In genomic region chrV:15002184-15002690, ce11 we compare ENCODE assay signal across 2 worm cellular contexts.
TF ChIP-seq lines count a peak whose summit lies in the region.

TSS of gene fib-1 (minus strand) at chrV:15002223.
TSS of gene mut-15 (plus strand) at chrV:15002543.

TF ChIP-seq in whole organism, L4 larva, 104 proteins besides CTCF, POLR2A, EP300 and RAD21 (continued from another document):
- TF ChIP-seq nhr-6 (tag; optimal IDR thresholded peaks at IDR 0.05; lab: Kevin White, UChicago) (peak; percentile 95), F26F4.8 (GFP tag; conservative IDR thresholded peaks at IDR 0.05; lab: Robert Waterston, UW) (no peak), saeg-2 (GFP tag; IDR thresholded peaks at IDR 0.05; lab: Robert Waterston, UW) (no peak), dmd-9 (GFP tag; IDR thresholded peaks at IDR 0.05; lab: Robert Waterston, UW) (peak; percentile 78; the same call in 1 of the 2 replicates), php-3 (GFP tag; IDR thresholded peaks at IDR 0.05; lab: Robert Waterston, UW) (0 out of 2 replicates have a peak, but pooled peaks have one; percentile 19), nhr-237 (tag; optimal IDR thresholded peaks at IDR 0.05; lab: Kevin White, UChicago) (no peak), lim-7 (GFP tag; IDR thresholded peaks at IDR 0.05; lab: Robert Waterston, UW) (no peak), hmg-1.1 (GFP tag; IDR thresholded peaks at IDR 0.05; lab: Robert Waterston, UW) (peak; percentile 86), daf-16 (GFP tag; optimal IDR thresholded peaks at IDR 0.05; lab: Kevin White, UChicago) (peak in 1 of 2 experiments; percentile 42), daf-16 (tag; optimal IDR thresholded peaks at IDR 0.05; lab: Kevin White, UChicago) (peak; percentile 54), daf-19 (GFP tag; conservative IDR thresholded peaks at IDR 0.05; lab: Robert Waterston, UW) (peak; percentile 58; the same call in 1 of the 2 replicates), jun-1 (tag; optimal IDR thresholded peaks at IDR 0.05; lab: Kevin White, UChicago) (peak; percentile 77), lin-15B (tag; optimal IDR thresholded peaks at IDR 0.05; lab: Kevin White, UChicago) (peak; percentile 76), nhr-42 (GFP tag; IDR thresholded peaks at IDR 0.05; lab: Robert Waterston, UW) (peak; percentile 89; the same call in 1 of the 2 replicates), unc-39 (tag; optimal IDR thresholded peaks at IDR 0.05; lab: Kevin White, UChicago) (no peak), dmd-6 (GFP tag; IDR thresholded peaks at IDR 0.05; lab: Robert Waterston, UW) (peak; percentile 80), fos-1 (tag; optimal IDR thresholded peaks at IDR 0.05; lab: Kevin White, UChicago) (no peak), snpc-4 (tag; optimal IDR thresholded peaks at IDR 0.05; lab: Kevin White, UChicago) (no peak), T26A8.4 (GFP tag; IDR thresholded peaks at IDR 0.05; lab: Robert Waterston, UW) (peak; percentile 71; the same call in 1 of the 2 replicates), ztf-7 (tag; optimal IDR thresholded peaks at IDR 0.05; lab: Kevin White, UChicago) (no peak), mdl-1 (tag; optimal IDR thresholded peaks at IDR 0.05; lab: Kevin White, UChicago) (peak in 1 of 2 experiments; percentile 28), tra-1 (GFP tag; IDR thresholded peaks at IDR 0.05; lab: Robert Waterston, UW) (peak; percentile 67), mep-1 (tag; optimal IDR thresholded peaks at IDR 0.05; lab: Kevin White, UChicago) (peak; percentile 96), zip-11 (GFP tag; IDR thresholded peaks at IDR 0.05; lab: Robert Waterston, UW) (no peak), nhr-48 (tag; optimal IDR thresholded peaks at IDR 0.05; lab: Kevin White, UChicago) (peak; percentile 44), cey-2 (tag; optimal IDR thresholded peaks at IDR 0.05; lab: Kevin White, UChicago; ENCODE audit: borderline replicate concordance, insufficient read depth) (no peak), sdz-12 (GFP tag; optimal IDR thresholded peaks at IDR 0.05; lab: Kevin White, UChicago) (no peak), set-16 (GFP tag; IDR thresholded peaks at IDR 0.05; lab: Robert Waterston, UW) (no peak), aly-2 (tag; optimal IDR thresholded peaks at IDR 0.05; lab: Kevin White, UChicago) (no peak)

TF ChIP-seq in whole organism, late embryonic, 69 proteins besides CTCF, POLR2A, EP300 and RAD21 (continued from another document):
- TF ChIP-seq C08G9.2 (tag; optimal IDR thresholded peaks at IDR 0.05; lab: Kevin White, UChicago), result peak; percentile 97
- no peak for TF ChIP-seq Y22D7AL.16 (tag; optimal IDR thresholded peaks at IDR 0.05; lab: Kevin White, UChicago)
- peak; percentile 2 for TF ChIP-seq hlh-13 (GFP tag; optimal IDR thresholded peaks at IDR 0.05; lab: Kevin White, UChicago)
- TF ChIP-seq pat-9 (tag; optimal IDR thresholded peaks at IDR 0.05; lab: Kevin White, UChicago), result no peak
- TF ChIP-seq lim-6 (tag; optimal IDR thresholded peaks at IDR 0.05; lab: Kevin White, UChicago), result peak; percentile 95
